Worm (Caenorhabditis elegans): ENCODE data around the gene C25A8.5.

ce11 chrIV:7024829-7025228 is 25.5 kb downstream of the C25A8.5 start:
- TF ChIP-seq tra-4 (tag; optimal IDR thresholded peaks at IDR 0.05) (no peak), F13C5.2 (tag; optimal IDR thresholded peaks at IDR 0.05) (no peak), tbx-37 (GFP tag; conservative IDR thresholded peaks at IDR 0.05) (no peak), aly-1 (tag; optimal IDR thresholded peaks at IDR 0.05) (no peak), ama-1 (optimal IDR thresholded peaks at IDR 0.05) (no peak), hmg-4 (GFP tag; optimal IDR thresholded peaks at IDR 0.05) (no peak), B0310.2 (tag; optimal IDR thresholded peaks at IDR 0.05) (no peak), ets-7 (tag; optimal IDR thresholded peaks at IDR 0.05) (no peak), ceh-36 (tag; optimal IDR thresholded peaks at IDR 0.05) (no peak), hmbx-1 (tag; optimal IDR thresholded peaks at IDR 0.05) (no peak), ceh-13 (GFP tag; optimal IDR thresholded peaks at IDR 0.05) (no peak), pes-1 (GFP tag; IDR thresholded peaks at IDR 0.05) (no peak), hnd-1 (tag; optimal IDR thresholded peaks at IDR 0.05) (no peak), sea-1 (GFP tag; conservative IDR thresholded peaks at IDR 0.05) (no peak)

Data from whole organism, early embryonic.